Worm (Caenorhabditis elegans) whole organism, mixed stage, embryonic: ENCODE results near the gene T28A8.8.

Experiments used
- ceh-43 ChIP-seq: fragments of 200-800 bp; sonication (Bioruptor generic); optimal IDR thresholded peaks from 2 replicates; lab custom pipeline; 2018; ENCODE audit warnings: mild to moderate bottlenecking, missing genetic modification characterization, moderate library complexity, missing compliant biosample characterization
- lin-13 ChIP-seq: fragments of 150-350 bp; optimal IDR thresholded peaks from 2 replicates; lab custom pipeline; 2014; ENCODE audit warnings: missing biosample characterization, missing genetic modification characterization
- snpc-4 ChIP-seq: fragments of 150-350 bp; optimal IDR thresholded peaks from 2 replicates; lab custom pipeline; 2014; ENCODE audit warnings: missing biosample characterization, missing genetic modification characterization

- TF ChIP-seq snpc-4 (tag; lab: Kevin White, UChicago) (no peak), ceh-43 (GFP tag; lab: Kevin White, UChicago) (no peak), lin-13 (no peak)
These were observed 15.8 kb downstream of the T28A8.8 start for ce11 chrIII:13518437-13518836.
